Fruit fly (Drosophila melanogaster) whole organism, embryonic: Measurements from ENCODE around the gene smid.

Experiments used
- ATbp ChIP-seq: fragments of 200-800 bp; sonication (Bioruptor generic); optimal IDR thresholded peaks from 2 replicates; lab custom pipeline; 2017; ENCODE audit warnings: missing biosample characterization, mild to moderate bottlenecking, missing genetic modification characterization, missing genetic modification reagents
- Aef1 ChIP-seq: fragments of 200-800 bp; sonication (Bioruptor generic); IDR thresholded peaks from 3 replicates; pipeline ENCODE4 v1.3.6; 2022; ENCODE audit warnings: missing biosample characterization, missing genetic modification characterization
- Asciz ChIP-seq: fragments of 200-800 bp; sonication (Bioruptor generic); optimal IDR thresholded peaks from 2 replicates; lab custom pipeline; 2017; ENCODE audit warnings: missing biosample characterization, mild to moderate bottlenecking, missing genetic modification characterization, missing genetic modification reagents
- B-H1 ChIP-seq: fragments of 200-800 bp; sonication (Bioruptor generic); IDR thresholded peaks from 3 replicates; pipeline ENCODE4 v1.3.6; 2022; ENCODE audit warnings: missing biosample characterization, missing genetic modification characterization
- BEAF-32 ChIP-seq: fragments of 200-800 bp; sonication (Bioruptor generic); optimal IDR thresholded peaks from 3 replicates; lab custom pipeline; 2017; ENCODE audit warnings: missing biosample characterization, missing genetic modification characterization, mild to moderate bottlenecking, moderate library complexity, missing genetic modification reagents
- Bgb ChIP-seq: fragments of 200-800 bp; sonication (Bioruptor generic); IDR thresholded peaks from 2 replicates; pipeline ENCODE4 v1.3.6; 2022; ENCODE audit warnings: missing biosample characterization, missing genetic modification characterization; ENCODE audit not compliant: partially characterized antibody
- CG10209 ChIP-seq: fragments of 200-800 bp; sonication (Bioruptor generic); optimal IDR thresholded peaks from 3 replicates; lab custom pipeline; 2017; ENCODE audit warnings: missing biosample characterization, mild to moderate bottlenecking, missing genetic modification characterization, missing genetic modification reagents
- CG10321 ChIP-seq: fragments of 200-800 bp; sonication (Bioruptor generic); IDR thresholded peaks from 2 replicates; pipeline ENCODE4 v1.3.6; 2022; ENCODE audit warnings: missing biosample characterization, missing genetic modification characterization
- CG11247 ChIP-seq: fragments of 200-800 bp; sonication (Bioruptor generic); IDR thresholded peaks from 2 replicates; pipeline ENCODE4 v1.3.6; 2022; ENCODE audit warnings: missing biosample characterization, missing genetic modification characterization
- CG11456 ChIP-seq: fragments of 200-800 bp; sonication (Bioruptor generic); IDR thresholded peaks from 3 replicates; pipeline ENCODE4 v1.3.6; 2022; ENCODE audit warnings: missing biosample characterization, missing genetic modification characterization
- CG13424 ChIP-seq: fragments of 200-800 bp; sonication (Bioruptor generic); optimal IDR thresholded peaks from 2 replicates; lab custom pipeline; 2019; ENCODE audit warnings: missing biosample characterization, mild to moderate bottlenecking, missing genetic modification characterization, moderate library complexity
- CG15073 ChIP-seq: fragments of 200-800 bp; sonication (Bioruptor generic); optimal IDR thresholded peaks from 2 replicates; lab custom pipeline; 2016; ENCODE audit warnings: missing biosample characterization, missing genetic modification characterization
- CG15269 ChIP-seq: fragments of 200-800 bp; sonication (Bioruptor generic); optimal IDR thresholded peaks from 2 replicates; lab custom pipeline; 2018; ENCODE audit warnings: missing biosample characterization, mild to moderate bottlenecking, missing genetic modification characterization, moderate library complexity
- CG1647 ChIP-seq: fragments of 200-800 bp; sonication (Bioruptor generic); optimal IDR thresholded peaks from 3 replicates; lab custom pipeline; 2016; ENCODE audit warnings: missing biosample characterization, missing genetic modification characterization
- CG16813 ChIP-seq: fragments of 200-800 bp; sonication (Bioruptor generic); IDR thresholded peaks from 3 replicates; pipeline ENCODE4 v1.3.6; 2022; ENCODE audit warnings: missing biosample characterization, missing genetic modification characterization; ENCODE audit not compliant: partially characterized antibody
- CG17912 ChIP-seq: fragments of 200-800 bp; sonication (Bioruptor generic); optimal IDR thresholded peaks from 2 replicates; lab custom pipeline; 2018; ENCODE audit warnings: missing biosample characterization, mild to moderate bottlenecking, missing genetic modification characterization
- CG2129 ChIP-seq: fragments of 200-800 bp; sonication (Bioruptor generic); IDR thresholded peaks from 2 replicates; pipeline ENCODE4 v1.3.6; 2022; ENCODE audit warnings: missing biosample characterization, missing genetic modification characterization; ENCODE audit not compliant: partially characterized antibody
- CG2199 ChIP-seq: fragments of 200-800 bp; sonication (Bioruptor generic); IDR thresholded peaks from 3 replicates; pipeline ENCODE4 v1.3.6; 2022; ENCODE audit warnings: missing biosample characterization, missing genetic modification characterization
- CG2202 ChIP-seq: fragments of 200-800 bp; sonication (Bioruptor generic); optimal IDR thresholded peaks from 2 replicates; lab custom pipeline; 2018; ENCODE audit warnings: missing biosample characterization, mild to moderate bottlenecking, missing genetic modification characterization
- CG3065 ChIP-seq: fragments of 200-800 bp; sonication (Bioruptor generic); optimal IDR thresholded peaks from 2 replicates; lab custom pipeline; 2016; ENCODE audit warnings: missing biosample characterization, missing genetic modification characterization
- CG3281 ChIP-seq: fragments of 200-800 bp; sonication (Bioruptor generic); optimal IDR thresholded peaks from 3 replicates; lab custom pipeline; 2017; ENCODE audit warnings: missing biosample characterization, mild to moderate bottlenecking, missing genetic modification characterization
- CG8359 ChIP-seq: fragments of 200-800 bp; sonication (Bioruptor generic); optimal IDR thresholded peaks from 2 replicates; lab custom pipeline; 2017; ENCODE audit warnings: missing biosample characterization, mild to moderate bottlenecking, missing genetic modification characterization, borderline replicate concordance
- CG8924 ChIP-seq: fragments of 200-800 bp; optimal IDR thresholded peaks from 3 replicates; lab custom pipeline; 2019; ENCODE audit warnings: missing biosample characterization, mild to moderate bottlenecking, missing genetic modification characterization, moderate library complexity
- CTCF ChIP-seq: fragments of 200-800 bp; sonication (Bioruptor generic); optimal IDR thresholded peaks from 2 replicates; lab custom pipeline; 2017; ENCODE audit warnings: missing biosample characterization, mild to moderate bottlenecking, missing genetic modification characterization, moderate library complexity
- Fer2 ChIP-seq: fragments of 200-800 bp; sonication (Bioruptor generic); optimal IDR thresholded peaks from 2 replicates; lab custom pipeline; 2018; ENCODE audit warnings: missing biosample characterization, mild to moderate bottlenecking, missing genetic modification characterization, moderate library complexity
- Jarid2 ChIP-seq: fragments of 200-800 bp; sonication (Bioruptor generic); optimal IDR thresholded peaks from 3 replicates; lab custom pipeline; 2017; ENCODE audit warnings: mild to moderate bottlenecking, missing biosample characterization, missing genetic modification reagents, missing genetic modification characterization
- Med ChIP-seq: fragments of 200-800 bp; sonication (Bioruptor generic); peaks from one replicate; lab custom pipeline; 2016; ENCODE audit warnings: missing biosample characterization, missing genetic modification characterization, mild to moderate bottlenecking, inconsistent platforms, moderate library complexity
- Mes4 ChIP-seq: fragments of 200-800 bp; sonication (Bioruptor generic); optimal IDR thresholded peaks from 2 replicates; lab custom pipeline; 2016; ENCODE audit warnings: missing biosample characterization, missing genetic modification characterization
- Neu2 ChIP-seq: fragments of 200-800 bp; sonication (Bioruptor generic); optimal IDR thresholded peaks from 3 replicates; lab custom pipeline; 2016; ENCODE audit warnings: missing biosample characterization, missing genetic modification characterization, borderline replicate concordance
- Sox102F ChIP-seq: fragments of 200-800 bp; sonication (Bioruptor generic); optimal IDR thresholded peaks from 2 replicates; lab custom pipeline; 2018; ENCODE audit warnings: missing biosample characterization, mild to moderate bottlenecking, missing genetic modification characterization, moderate library complexity
- Sry-β ChIP-seq: fragments of 200-800 bp; sonication (Bioruptor generic); optimal IDR thresholded peaks from 2 replicates; lab custom pipeline; 2018; ENCODE audit warnings: missing biosample characterization, mild to moderate bottlenecking, missing genetic modification characterization, moderate library complexity
- al ChIP-seq: fragments of 200-800 bp; sonication (Bioruptor generic); IDR thresholded peaks from 2 replicates; pipeline ENCODE4 v1.3.6; 2022; ENCODE audit warnings: missing biosample characterization, missing genetic modification characterization
- amos ChIP-seq: fragments of 200-800 bp; sonication (Bioruptor generic); IDR thresholded peaks from 2 replicates; pipeline ENCODE4 v1.3.6; 2022; ENCODE audit warnings: missing biosample characterization, missing genetic modification characterization; ENCODE audit not compliant: partially characterized antibody
- bcd ChIP-seq: fragments of 200-800 bp; sonication (Bioruptor generic); optimal IDR thresholded peaks from 2 replicates; lab custom pipeline; 2017; ENCODE audit warnings: missing biosample characterization, mild to moderate bottlenecking, missing genetic modification characterization
- bigmax ChIP-seq: fragments of 200-800 bp; sonication (Bioruptor generic); optimal IDR thresholded peaks from 2 replicates; lab custom pipeline; 2018; ENCODE audit warnings: missing biosample characterization, mild to moderate bottlenecking, missing genetic modification characterization
- cas ChIP-seq: fragments of 200-800 bp; sonication (Bioruptor generic); IDR thresholded peaks from 2 replicates; pipeline ENCODE4 v1.3.6; 2022; ENCODE audit warnings: missing biosample characterization, missing genetic modification characterization
- dati ChIP-seq: fragments of 200-800 bp; sonication (Bioruptor generic); IDR thresholded peaks from 2 replicates; pipeline ENCODE4 v1.3.6; 2022; ENCODE audit warnings: missing biosample characterization, missing genetic modification characterization
- dmrt11E ChIP-seq: fragments of 200-800 bp; sonication (Bioruptor generic); optimal IDR thresholded peaks from 3 replicates; lab custom pipeline; 2018; ENCODE audit warnings: missing biosample characterization, mild to moderate bottlenecking, missing genetic modification characterization, moderate library complexity
- eve ChIP-seq, 2 experiments: fragments of >200 bp; optimal IDR thresholded peaks; 2 replicates each; lab custom pipeline; 2017; ENCODE audit warnings: missing biosample characterization in 2 of 2, missing genetic modification characterization in 2 of 2
- gcm ChIP-seq: fragments of 200-800 bp; sonication (Bioruptor generic); optimal IDR thresholded peaks from 2 replicates; lab custom pipeline; 2019; ENCODE audit warnings: missing biosample characterization, mild to moderate bottlenecking, missing genetic modification characterization, moderate library complexity
- gro ChIP-seq: fragments of 200-800 bp; sonication (Bioruptor generic); optimal IDR thresholded peaks from 2 replicates; lab custom pipeline; 2016; ENCODE audit warnings: missing biosample characterization, missing genetic modification characterization
- hth ChIP-seq: fragments of >200 bp; optimal IDR thresholded peaks from 2 replicates; lab custom pipeline; 2017; ENCODE audit warnings: inconsistent platforms
- lilli ChIP-seq: fragments of 200-800 bp; sonication (Bioruptor generic); optimal IDR thresholded peaks from 3 replicates; lab custom pipeline; 2016; ENCODE audit warnings: missing biosample characterization, missing genetic modification characterization
- phol ChIP-seq: fragments of 200-800 bp; sonication (Bioruptor generic); optimal IDR thresholded peaks from 3 replicates; lab custom pipeline; 2018; ENCODE audit warnings: missing biosample characterization, mild to moderate bottlenecking, missing genetic modification characterization, moderate library complexity
- pnt ChIP-seq: fragments of 200-800 bp; sonication (Bioruptor generic); optimal IDR thresholded peaks from 3 replicates; lab custom pipeline; 2016; ENCODE audit warnings: missing biosample characterization, missing genetic modification characterization
- pum ChIP-seq: fragments of 200-800 bp; sonication (Bioruptor generic); optimal IDR thresholded peaks from 2 replicates; lab custom pipeline; 2016; ENCODE audit warnings: missing biosample characterization, missing genetic modification characterization
- row ChIP-seq: fragments of 200-800 bp; sonication (Bioruptor generic); IDR thresholded peaks from 3 replicates; pipeline ENCODE4 v1.3.6; 2022; ENCODE audit warnings: missing biosample characterization, missing genetic modification characterization
- slbo ChIP-seq: fragments of 200-800 bp; sonication (Bioruptor generic); IDR thresholded peaks from 2 replicates; pipeline ENCODE4 v1.3.6; 2022; ENCODE audit warnings: missing biosample characterization, missing genetic modification characterization
- sob ChIP-seq: fragments of 200-800 bp; sonication (Bioruptor generic); IDR thresholded peaks from 2 replicates; pipeline ENCODE4 v1.3.6; 2022; ENCODE audit warnings: missing biosample characterization, missing genetic modification characterization
- trem ChIP-seq: fragments of 200-800 bp; optimal IDR thresholded peaks from 3 replicates; lab custom pipeline; 2019; ENCODE audit warnings: missing biosample characterization, mild to moderate bottlenecking, missing genetic modification characterization, moderate library complexity

smid gene

DNA sequence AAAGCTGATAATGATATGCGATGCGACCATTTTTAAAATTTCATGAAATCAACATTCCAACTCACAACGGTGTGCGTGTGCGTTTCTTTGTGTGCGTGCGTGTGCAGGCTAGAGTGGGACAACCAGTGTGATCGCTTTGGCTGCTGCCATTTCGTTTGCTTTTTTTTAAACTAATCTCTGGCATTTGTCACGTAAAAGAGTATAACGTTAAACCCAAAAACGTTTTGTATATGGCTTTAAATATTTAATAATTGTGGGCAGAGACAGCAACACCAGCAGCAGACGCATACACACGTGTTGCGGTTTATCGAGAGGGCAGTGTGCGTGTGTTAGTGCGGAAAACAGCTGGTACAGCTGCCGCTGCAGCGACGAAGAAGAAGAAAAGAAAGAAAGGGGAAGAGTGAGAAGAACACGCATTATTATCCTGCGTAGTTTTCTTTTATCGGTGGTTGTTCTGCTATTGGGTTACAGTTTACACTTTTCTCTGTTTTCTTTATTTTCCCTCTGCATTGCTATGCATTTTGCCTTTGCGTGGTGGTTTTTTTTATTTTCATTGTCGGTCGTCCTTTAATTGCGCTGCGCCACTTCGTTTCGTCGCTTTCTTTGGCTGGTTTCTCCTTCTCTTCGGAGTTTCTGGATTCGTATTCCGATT lies 11.1 kb upstream of the smid start (continued):
- TF ChIP-seq bigmax (GFP tag; lab: Kevin White, UChicago) (no peak), ATbp (GFP tag; lab: Kevin White, UChicago) (no peak), CG8359 (GFP tag; lab: Kevin White, UChicago) (no peak), pnt (GFP tag; lab: Kevin White, UChicago) (no peak), sob (no peak), amos (GFP tag; lab: Robert Waterston, UW) (no peak), CG3065 (GFP tag; lab: Kevin White, UChicago) (no peak), Mes4 (GFP tag; lab: Kevin White, UChicago) (no peak), gcm (peak; percentile 15), eve (GFP tag; optimal IDR thresholded peaks at IDR 0.05; lab: Kevin White, UChicago) (no peak), Sox102F (no peak)

DNA sequence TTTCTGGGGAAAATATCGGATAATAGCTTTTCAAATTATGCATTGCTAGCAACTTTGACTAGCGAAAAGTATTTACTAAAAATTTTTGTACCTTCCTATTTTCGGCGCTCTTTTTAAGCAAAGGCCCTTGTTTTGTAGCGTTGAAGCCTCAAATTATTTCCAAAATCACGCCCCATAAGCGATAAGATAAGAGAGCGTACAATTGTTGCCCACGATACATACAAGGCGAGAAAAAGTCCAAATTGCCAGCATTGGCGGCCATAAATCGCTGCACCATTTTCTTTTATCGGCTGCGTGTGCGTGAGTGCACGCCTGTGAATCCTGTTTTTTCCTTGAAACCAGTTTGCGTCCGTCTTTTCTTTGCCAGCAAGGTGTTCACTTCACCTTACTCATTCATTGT lies 10.1 kb upstream of the smid start:
- TF ChIP-seq CG15269 (tag; lab: Kevin White, UChicago) (no peak), dmrt11E (no peak), pum (GFP tag; lab: Kevin White, UChicago) (no peak), row (GFP tag; lab: Robert Waterston, UW) (peak; percentile 42; the same call in 2 of the 3 replicates), Jarid2 (GFP tag; lab: Kevin White, UChicago) (no peak), CG2199 (GFP tag; lab: Robert Waterston, UW) (0 out of 3 replicates have a peak, but pooled peaks have one; percentile 22), Med (GFP tag; lab: Kevin White, UChicago) (no peak), CG16813 (GFP tag; lab: Robert Waterston, UW) (no peak), dati (GFP tag; lab: Robert Waterston, UW) (no peak), CG8924 (tag; lab: Kevin White, UChicago) (no peak), CG11247 (GFP tag; lab: Robert Waterston, UW) (no peak), Asciz (no peak), Aef1 (no peak), CG2129 (GFP tag; lab: Robert Waterston, UW) (no peak), CG10209 (GFP tag; lab: Kevin White, UChicago) (no peak), Sry-β (GFP tag; lab: Kevin White, UChicago) (peak; percentile 86), Fer2 (tag; lab: Kevin White, UChicago) (no peak), CG11456 (GFP tag; lab: Robert Waterston, UW) (no peak), CG10321 (0 out of 2 replicates have a peak, but pooled peaks have one; percentile 10), cas (GFP tag; lab: Robert Waterston, UW) (no peak), hth (lab: Kevin White, UChicago) (no peak), lilli (GFP tag; lab: Kevin White, UChicago) (no peak), CTCF (GFP tag; lab: Kevin White, UChicago) (no peak), CG15073 (GFP tag; lab: Kevin White, UChicago) (no peak), CG17912 (no peak), BEAF-32 (peak; percentile 30), CG2202 (tag; lab: Kevin White, UChicago) (no peak), al (GFP tag; lab: Robert Waterston, UW) (no peak), Bgb (GFP tag; lab: Robert Waterston, UW) (no peak), phol (tag; lab: Kevin White, UChicago) (peak; percentile 37), bcd (GFP tag; lab: Kevin White, UChicago) (no peak), B-H1 (GFP tag; lab: Robert Waterston, UW) (no peak), CG3281 (no peak), slbo (GFP tag; lab: Robert Waterston, UW) (no peak), eve (GFP tag; optimal IDR thresholded peaks at IDR 0.05; lab: Kevin White, UChicago) (no peak), gro (GFP tag; lab: Kevin White, UChicago) (no peak), Neu2 (no peak), trem (tag; lab: Kevin White, UChicago) (no peak), CG1647 (GFP tag; lab: Kevin White, UChicago) (no peak), CG13424 (tag; lab: Kevin White, UChicago) (no peak)
